Fruit fly (Drosophila melanogaster) whole organism, embryonic: Measurements from ENCODE around the gene CG11168.

Source experiments
- Bdp1 ChIP-seq: fragments of 200-800 bp; sonication (Bioruptor generic); optimal IDR thresholded peaks from 3 replicates; lab custom pipeline; 2016; ENCODE audit warnings: missing biosample characterization, missing genetic modification characterization
- CG12071 ChIP-seq: fragments of 200-800 bp; sonication (Bioruptor generic); optimal IDR thresholded peaks from 3 replicates; lab custom pipeline; 2018; ENCODE audit warnings: missing biosample characterization, mild to moderate bottlenecking, missing genetic modification characterization
- CG1529 ChIP-seq: fragments of 200-800 bp; sonication (Bioruptor generic); optimal IDR thresholded peaks from 3 replicates; lab custom pipeline; 2018; ENCODE audit warnings: missing biosample characterization, missing genetic modification characterization
- CG1602 ChIP-seq: fragments of 200-800 bp; sonication (Bioruptor generic); optimal IDR thresholded peaks from 3 replicates; lab custom pipeline; 2016; ENCODE audit warnings: missing biosample characterization, missing genetic modification characterization
- CG16779 ChIP-seq: fragments of 200-800 bp; sonication (Bioruptor generic); IDR thresholded peaks from 2 replicates; pipeline ENCODE4 v1.3.6; 2022; ENCODE audit warnings: missing biosample characterization, missing genetic modification characterization
- CG16813 ChIP-seq: fragments of 200-800 bp; sonication (Bioruptor generic); IDR thresholded peaks from 3 replicates; pipeline ENCODE4 v1.3.6; 2022; ENCODE audit warnings: missing biosample characterization, missing genetic modification characterization; ENCODE audit not compliant: partially characterized antibody
- CG31365 ChIP-seq: fragments of 200-800 bp; sonication (Bioruptor generic); optimal IDR thresholded peaks from 2 replicates; lab custom pipeline; 2018; ENCODE audit warnings: missing biosample characterization, mild to moderate bottlenecking, missing genetic modification characterization
- CG32767 ChIP-seq: fragments of 200-800 bp; sonication (Bioruptor generic); IDR thresholded peaks from 2 replicates; pipeline ENCODE4 v1.3.6; 2022; ENCODE audit warnings: missing biosample characterization, missing genetic modification characterization
- CG3995 ChIP-seq: fragments of 200-800 bp; sonication (Bioruptor generic); optimal IDR thresholded peaks from 3 replicates; lab custom pipeline; 2016; ENCODE audit warnings: missing biosample characterization, missing genetic modification characterization
- CG4424 ChIP-seq: fragments of 200-800 bp; sonication (Bioruptor generic); optimal IDR thresholded peaks from 3 replicates; lab custom pipeline; 2016; ENCODE audit warnings: missing biosample characterization, missing genetic modification characterization
- CG7372 ChIP-seq: fragments of 200-800 bp; sonication (Bioruptor generic); IDR thresholded peaks from 2 replicates; pipeline ENCODE4 v1.3.6; 2022; ENCODE audit warnings: missing biosample characterization, missing genetic modification characterization
- CG8388 ChIP-seq: fragments of 200-800 bp; sonication (Bioruptor generic); optimal IDR thresholded peaks from 2 replicates; lab custom pipeline; 2019; ENCODE audit warnings: missing biosample characterization, mild to moderate bottlenecking, missing genetic modification characterization, moderate library complexity
- CG8944 ChIP-seq: fragments of 200-800 bp; sonication (Bioruptor generic); optimal IDR thresholded peaks from 3 replicates; lab custom pipeline; 2016; ENCODE audit warnings: missing biosample characterization, missing genetic modification characterization
- CG9797 ChIP-seq: fragments of 200-800 bp; sonication (Bioruptor generic); optimal IDR thresholded peaks from 3 replicates; lab custom pipeline; 2018; ENCODE audit warnings: missing biosample characterization, mild to moderate bottlenecking, missing genetic modification characterization
- D19A ChIP-seq: fragments of 200-800 bp; optimal IDR thresholded peaks from 3 replicates; lab custom pipeline; 2019; ENCODE audit warnings: missing biosample characterization, mild to moderate bottlenecking, missing genetic modification characterization, moderate library complexity
- Drgx ChIP-seq: fragments of 200-800 bp; sonication (Bioruptor generic); IDR thresholded peaks from 2 replicates; pipeline ENCODE4 v1.3.6; 2022; ENCODE audit warnings: missing biosample characterization, missing genetic modification characterization
- H15 ChIP-seq: fragments of 200-800 bp; sonication (Bioruptor generic); IDR thresholded peaks from 3 replicates; pipeline ENCODE4 v1.3.6; 2022; ENCODE audit warnings: missing biosample characterization, missing genetic modification characterization
- Nf-YB ChIP-seq: fragments of 200-800 bp; sonication (Bioruptor generic); optimal IDR thresholded peaks from 3 replicates; lab custom pipeline; 2019; ENCODE audit warnings: missing biosample characterization, mild to moderate bottlenecking, missing genetic modification characterization, moderate library complexity
- Opbp ChIP-seq: fragments of 200-800 bp; sonication (Bioruptor generic); IDR thresholded peaks from 3 replicates; pipeline ENCODE4 v1.3.6; 2022; ENCODE audit warnings: missing biosample characterization, missing genetic modification characterization; ENCODE audit not compliant: partially characterized antibody
- Poxn ChIP-seq: fragments of 200-800 bp; sonication (Bioruptor generic); IDR thresholded peaks from 2 replicates; pipeline ENCODE4 v1.3.6; 2022; ENCODE audit warnings: missing biosample characterization, missing genetic modification characterization
- Ptx1 ChIP-seq: fragments of 200-800 bp; sonication (Bioruptor generic); IDR thresholded peaks from 2 replicates; pipeline ENCODE4 v1.3.6; 2022; ENCODE audit warnings: missing biosample characterization, missing genetic modification characterization
- Rx ChIP-seq: fragments of 200-800 bp; sonication (Bioruptor generic); IDR thresholded peaks from 2 replicates; pipeline ENCODE4 v1.3.6; 2022; ENCODE audit warnings: missing biosample characterization, missing genetic modification characterization
- Scr ChIP-seq: fragments of 200-800 bp; sonication (Bioruptor generic); IDR thresholded peaks from 2 replicates; pipeline ENCODE4 v1.3.6; 2022; ENCODE audit warnings: missing biosample characterization, missing genetic modification characterization; ENCODE audit not compliant: partially characterized antibody
- Side ChIP-seq: fragments of 200-800 bp; sonication (Bioruptor generic); optimal IDR thresholded peaks from 2 replicates; lab custom pipeline; 2016; ENCODE audit warnings: missing biosample characterization, missing genetic modification characterization
- Sox100B ChIP-seq: fragments of 200-800 bp; sonication (Bioruptor generic); optimal IDR thresholded peaks from 3 replicates; lab custom pipeline; 2018; ENCODE audit warnings: missing biosample characterization, mild to moderate bottlenecking, missing genetic modification characterization
- Spps ChIP-seq: fragments of 200-800 bp; sonication (Bioruptor generic); optimal IDR thresholded peaks from 2 replicates; lab custom pipeline; 2018; ENCODE audit warnings: missing biosample characterization, mild to moderate bottlenecking, missing genetic modification characterization
- Sry-δ ChIP-seq: fragments of 200-800 bp; sonication (Bioruptor generic); optimal IDR thresholded peaks from 2 replicates; lab custom pipeline; 2016; ENCODE audit warnings: missing biosample characterization, missing genetic modification characterization
- ac ChIP-seq: fragments of 200-800 bp; sonication (Bioruptor generic); optimal IDR thresholded peaks from 3 replicates; lab custom pipeline; 2017; ENCODE audit warnings: missing biosample characterization, mild to moderate bottlenecking, missing genetic modification characterization
- ash1 ChIP-seq: fragments of 200-800 bp; sonication (Bioruptor generic); optimal IDR thresholded peaks from 2 replicates; lab custom pipeline; 2018; ENCODE audit warnings: missing biosample characterization, mild to moderate bottlenecking, missing genetic modification characterization
- cas ChIP-seq: fragments of 200-800 bp; sonication (Bioruptor generic); IDR thresholded peaks from 2 replicates; pipeline ENCODE4 v1.3.6; 2022; ENCODE audit warnings: missing biosample characterization, missing genetic modification characterization
- chinmo ChIP-seq: fragments of 200-800 bp; sonication (Bioruptor generic); IDR thresholded peaks from 4 replicates; pipeline ENCODE4 v1.3.6; 2022; ENCODE audit warnings: missing biosample characterization, missing genetic modification characterization; ENCODE audit not compliant: partially characterized antibody
- chn ChIP-seq: fragments of 200-800 bp; sonication (Bioruptor generic); optimal IDR thresholded peaks from 2 replicates; lab custom pipeline; 2016; ENCODE audit warnings: missing biosample characterization, missing genetic modification characterization
- dmrt99B ChIP-seq: fragments of 200-800 bp; sonication (Bioruptor generic); optimal IDR thresholded peaks from 2 replicates; lab custom pipeline; 2018; ENCODE audit warnings: missing biosample characterization, mild to moderate bottlenecking, missing genetic modification characterization, moderate library complexity
- gem ChIP-seq: fragments of 200-800 bp; sonication (Bioruptor generic); optimal IDR thresholded peaks from 2 replicates; lab custom pipeline; 2019; ENCODE audit warnings: missing biosample characterization, mild to moderate bottlenecking, missing genetic modification characterization, moderate library complexity
- gt ChIP-seq: fragments of 200-800 bp; sonication (Bioruptor generic); IDR thresholded peaks from 2 replicates; pipeline ENCODE4 v1.3.6; 2022; ENCODE audit warnings: missing biosample characterization, missing genetic modification characterization
- jigr1 ChIP-seq: fragments of 200-800 bp; sonication (Bioruptor generic); IDR thresholded peaks from 3 replicates; pipeline ENCODE4 v1.3.6; 2022; ENCODE audit warnings: missing biosample characterization, missing genetic modification characterization
- jing ChIP-seq: fragments of 200-800 bp; sonication (Bioruptor generic); optimal IDR thresholded peaks from 2 replicates; lab custom pipeline; 2018; ENCODE audit warnings: missing biosample characterization, mild to moderate bottlenecking, missing genetic modification characterization
- lmd ChIP-seq: fragments of 200-800 bp; sonication (Bioruptor generic); IDR thresholded peaks from 2 replicates; pipeline ENCODE4 v1.3.6; 2022; ENCODE audit warnings: missing biosample characterization, missing genetic modification characterization
- phol ChIP-seq: fragments of 200-800 bp; sonication (Bioruptor generic); optimal IDR thresholded peaks from 3 replicates; lab custom pipeline; 2018; ENCODE audit warnings: missing biosample characterization, mild to moderate bottlenecking, missing genetic modification characterization, moderate library complexity
- prd ChIP-seq, 3 experiments: fragments of >200 bp in 2 of 3; fragments of 200-800 bp in 1 of 3; sonication (Bioruptor generic) in 1 of 3; optimal IDR thresholded peaks in 2 of 3; IDR thresholded peaks in 1 of 3; 2 replicates in 2 of 3; 3 replicates in 1 of 3; pipeline versions ENCODE4 v1.3.6 to Lab custom; 2017 to 2022; ENCODE audit warnings: missing biosample characterization in 1 of 3, missing genetic modification characterization in 1 of 3
- scrt ChIP-seq: fragments of 200-800 bp; sonication (Bioruptor generic); optimal IDR thresholded peaks from 2 replicates; lab custom pipeline; 2018; ENCODE audit warnings: missing biosample characterization, mild to moderate bottlenecking, missing genetic modification characterization, moderate library complexity
- sens ChIP-seq: fragments of 200-800 bp; sonication (Bioruptor generic); peaks from one replicate; lab custom pipeline; 2016; ENCODE audit warnings: missing biosample characterization, missing genetic modification characterization
- sisA ChIP-seq: fragments of 200-800 bp; sonication (Bioruptor generic); IDR thresholded peaks from 2 replicates; pipeline ENCODE4 v1.3.6; 2022; ENCODE audit warnings: missing biosample characterization, missing genetic modification characterization
- slbo ChIP-seq: fragments of 200-800 bp; sonication (Bioruptor generic); IDR thresholded peaks from 2 replicates; pipeline ENCODE4 v1.3.6; 2022; ENCODE audit warnings: missing biosample characterization, missing genetic modification characterization
- so ChIP-seq: fragments of 200-800 bp; sonication (Bioruptor generic); IDR thresholded peaks from 3 replicates; pipeline ENCODE4 v1.3.6; 2022; ENCODE audit warnings: missing biosample characterization, missing genetic modification characterization
- tio ChIP-seq: fragments of 200-800 bp; sonication (Bioruptor generic); optimal IDR thresholded peaks from 2 replicates; lab custom pipeline; 2017; ENCODE audit warnings: missing biosample characterization, missing genetic modification characterization, inconsistent platforms
- trh ChIP-seq: fragments of 200-800 bp; sonication (Bioruptor generic); optimal IDR thresholded peaks from 2 replicates; lab custom pipeline; 2016; ENCODE audit warnings: missing biosample characterization, missing genetic modification characterization

The CG11168 gene

dm6 chr3R:24906648-24907047, 11.3 kb upstream of the CG11168 start:
- TF ChIP-seq dmrt99B (tag; lab: Kevin White, UChicago) (no peak), CG8944 (GFP tag; lab: Kevin White, UChicago) (no peak), Drgx (GFP tag; lab: Robert Waterston, UW) (peak; percentile 46; the same call in 1 of the 2 replicates), Bdp1 (GFP tag; lab: Kevin White, UChicago) (no peak), CG1529 (GFP tag; lab: Kevin White, UChicago) (no peak), CG31365 (tag; lab: Kevin White, UChicago) (no peak), CG4424 (GFP tag; lab: Kevin White, UChicago) (no peak), CG7372 (GFP tag; lab: Robert Waterston, UW) (0 out of 2 replicates have a peak, but pooled peaks have one; percentile 1), CG1602 (GFP tag; lab: Kevin White, UChicago) (no peak), Sry-δ (GFP tag; lab: Kevin White, UChicago) (no peak), sens (GFP tag; lab: Kevin White, UChicago) (peak; percentile 35), trh (GFP tag; lab: Kevin White, UChicago) (no peak), Poxn (no peak), scrt (GFP tag; lab: Kevin White, UChicago) (no peak)

DNA sequence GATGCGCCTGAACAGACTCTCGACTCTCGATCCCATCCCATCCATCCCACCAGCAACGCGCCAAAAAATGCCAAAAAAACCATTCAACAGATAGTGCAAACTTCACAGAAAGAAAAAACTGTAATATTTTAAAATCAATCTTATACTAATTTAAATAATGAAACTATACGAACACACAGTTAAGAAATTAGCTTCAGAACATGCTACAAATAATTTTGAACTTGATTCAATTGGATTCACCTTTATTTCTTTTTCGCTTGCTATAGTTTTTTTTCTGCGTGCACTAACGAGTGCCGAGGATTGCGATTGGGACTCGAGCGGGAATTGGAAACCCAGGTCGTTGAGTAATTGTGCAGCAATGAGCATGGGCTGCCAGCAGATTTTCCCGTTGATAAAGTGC, 9.9 kb upstream of the CG11168 start:
- TF ChIP-seq Drgx (GFP tag; lab: Robert Waterston, UW) = peak; percentile 28; the same call in 1 of the 2 replicates
- no peak for TF ChIP-seq CG9797

dm6 chr3R:24910097-24910496, 7.8 kb upstream of the CG11168 start:
- TF ChIP-seq ash1 (GFP tag; lab: Kevin White, UChicago) (no peak), prd (optimal IDR thresholded peaks at IDR 0.05; lab: Kevin White, UChicago) (no peak), prd (GFP tag; IDR thresholded peaks at IDR 0.05; lab: Robert Waterston, UW) (peak; percentile 37; the same call in 1 of the 3 replicates), so (no peak), jigr1 (GFP tag; lab: Robert Waterston, UW) (no peak), chn (no peak), jing (GFP tag; lab: Kevin White, UChicago) (no peak), CG8388 (GFP tag; lab: Kevin White, UChicago) (no peak), Drgx (GFP tag; lab: Robert Waterston, UW) (peak; percentile 81), slbo (GFP tag; lab: Robert Waterston, UW) (0 out of 2 replicates have a peak, but pooled peaks have one; percentile 3), Sox100B (GFP tag; lab: Kevin White, UChicago) (no peak), tio (GFP tag; lab: Kevin White, UChicago) (no peak), D19A (tag; lab: Kevin White, UChicago) (no peak), H15 (GFP tag; lab: Robert Waterston, UW) (no peak), phol (no peak), CG32767 (no peak), sisA (GFP tag; lab: Robert Waterston, UW) (peak; percentile 34; the same call in 1 of the 2 replicates), gem (tag; lab: Kevin White, UChicago) (no peak), cas (GFP tag; lab: Robert Waterston, UW) (no peak), Ptx1 (GFP tag; lab: Robert Waterston, UW) (0 out of 2 replicates have a peak, but pooled peaks have one; percentile 28), ac (no peak), CG16779 (GFP tag; lab: Robert Waterston, UW) (no peak), Nf-YB (GFP tag; lab: Kevin White, UChicago) (no peak), sens (GFP tag; lab: Kevin White, UChicago) (peak; percentile 17)

- TF ChIP-seq Rx (GFP tag; lab: Robert Waterston, UW) (no peak), Sox100B (GFP tag; lab: Kevin White, UChicago) (no peak), gt (no peak), Spps (tag; lab: Kevin White, UChicago) (no peak), Opbp (0 out of 3 replicates have a peak, but pooled peaks have one; percentile 34), CG3995 (GFP tag; lab: Kevin White, UChicago) (no peak), Scr (GFP tag; lab: Robert Waterston, UW) (0 out of 2 replicates have a peak, but pooled peaks have one; percentile 13), chinmo (no peak), CG12071 (GFP tag; lab: Kevin White, UChicago) (no peak), Side (GFP tag; lab: Kevin White, UChicago) (no peak), CG16813 (GFP tag; lab: Robert Waterston, UW) (peak; percentile 51; the same call in 2 of the 3 replicates), Bdp1 (GFP tag; lab: Kevin White, UChicago) (peak; percentile 89), lmd (GFP tag; lab: Robert Waterston, UW) (no peak)
These were observed 3.0 kb upstream of the CG11168 start for dm6 chr3R:24914864-24915263.
